Worm (Caenorhabditis elegans): ENCODE results near the gene col-20.

ce11 chrII:4882498-4882897 lies 11.9 kb upstream of the col-20 start:
- no peak for TF ChIP-seq fkh-10 (GFP tag; optimal IDR thresholded peaks at IDR 0.05)
- no peak for TF ChIP-seq tbx-7 (tag; optimal IDR thresholded peaks at IDR 0.05)
- TF ChIP-seq madf-2 (tag; optimal IDR thresholded peaks at IDR 0.05): no peak
- no peak for TF ChIP-seq pqm-1 (tag; optimal IDR thresholded peaks at IDR 0.05)
- TF ChIP-seq unc-86 (tag; optimal IDR thresholded peaks at IDR 0.05): no peak
- TF ChIP-seq pha-4 (tag; optimal IDR thresholded peaks at IDR 0.05): no peak
- no peak for TF ChIP-seq lim-6 (tag; optimal IDR thresholded peaks at IDR 0.05)
- TF ChIP-seq ttx-3 (tag; optimal IDR thresholded peaks at IDR 0.05): no peak

Measured in whole organism, late embryonic.